Fruit fly (Drosophila melanogaster) whole organism, embryonic: ENCODE measurements around the gene CG43693.

Source experiments
- CG11085 ChIP-seq: fragments of 200-800 bp; sonication (Bioruptor generic); IDR thresholded peaks from 2 replicates; pipeline ENCODE4 v1.3.6; 2022; ENCODE audit warnings: missing biosample characterization, missing genetic modification characterization
- CG12299 ChIP-seq: fragments of 200-800 bp; sonication (Bioruptor generic); optimal IDR thresholded peaks from 2 replicates; lab custom pipeline; 2018; ENCODE audit warnings: missing biosample characterization, mild to moderate bottlenecking, missing genetic modification characterization
- CG12769 ChIP-seq: fragments of 200-800 bp; sonication (Bioruptor generic); optimal IDR thresholded peaks from 2 replicates; lab custom pipeline; 2019; ENCODE audit warnings: missing biosample characterization, mild to moderate bottlenecking, missing genetic modification characterization, moderate library complexity
- CG14014 ChIP-seq: fragments of 200-800 bp; sonication (Bioruptor generic); IDR thresholded peaks from 2 replicates; pipeline ENCODE4 v1.3.6; 2022; ENCODE audit warnings: missing biosample characterization, missing genetic modification characterization
- CG1647 ChIP-seq: fragments of 200-800 bp; sonication (Bioruptor generic); optimal IDR thresholded peaks from 3 replicates; lab custom pipeline; 2016; ENCODE audit warnings: missing biosample characterization, missing genetic modification characterization
- CG3065 ChIP-seq: fragments of 200-800 bp; sonication (Bioruptor generic); optimal IDR thresholded peaks from 2 replicates; lab custom pipeline; 2016; ENCODE audit warnings: missing biosample characterization, missing genetic modification characterization
- CG32532 ChIP-seq: fragments of 200-800 bp; sonication (Bioruptor generic); IDR thresholded peaks from 2 replicates; pipeline ENCODE4 v1.3.6; 2022; ENCODE audit warnings: missing biosample characterization, missing genetic modification characterization
- CG3407 ChIP-seq: fragments of 200-800 bp; sonication (Bioruptor generic); optimal IDR thresholded peaks from 2 replicates; lab custom pipeline; 2018; ENCODE audit warnings: missing biosample characterization, mild to moderate bottlenecking, missing genetic modification characterization
- CG42726 ChIP-seq: fragments of 200-800 bp; sonication (Bioruptor generic); IDR thresholded peaks from 2 replicates; pipeline ENCODE4 v1.3.6; 2022; ENCODE audit warnings: missing biosample characterization, missing genetic modification characterization; ENCODE audit not compliant: partially characterized antibody
- CG4404 ChIP-seq: fragments of 200-800 bp; sonication (Bioruptor generic); IDR thresholded peaks from 2 replicates; pipeline ENCODE4 v1.3.6; 2022; ENCODE audit warnings: missing biosample characterization, missing genetic modification characterization
- CG5180 ChIP-seq: fragments of 200-800 bp; sonication (Bioruptor generic); optimal IDR thresholded peaks from 3 replicates; lab custom pipeline; 2017; ENCODE audit warnings: missing biosample characterization, missing genetic modification characterization, mild to moderate bottlenecking, moderate library complexity, missing genetic modification reagents
- CG6272 ChIP-seq: fragments of 200-800 bp; sonication (Bioruptor generic); IDR thresholded peaks from 2 replicates; pipeline ENCODE4 v1.3.6; 2022; ENCODE audit warnings: missing biosample characterization, missing genetic modification characterization
- CG6683 ChIP-seq: fragments of 200-800 bp; sonication (Bioruptor generic); optimal IDR thresholded peaks from 2 replicates; lab custom pipeline; 2017; ENCODE audit warnings: missing biosample characterization, mild to moderate bottlenecking, missing genetic modification characterization, missing genetic modification reagents
- CG7745 ChIP-seq: fragments of 200-800 bp; sonication (Bioruptor generic); optimal IDR thresholded peaks from 2 replicates; lab custom pipeline; 2018; ENCODE audit warnings: missing biosample characterization, mild to moderate bottlenecking, missing genetic modification characterization, moderate library complexity
- CG7786 ChIP-seq: fragments of 200-800 bp; sonication (Bioruptor generic); optimal IDR thresholded peaks from 2 replicates; lab custom pipeline; 2016; ENCODE audit warnings: missing biosample characterization, missing genetic modification characterization
- CG8388 ChIP-seq: fragments of 200-800 bp; sonication (Bioruptor generic); optimal IDR thresholded peaks from 2 replicates; lab custom pipeline; 2019; ENCODE audit warnings: missing biosample characterization, mild to moderate bottlenecking, missing genetic modification characterization, moderate library complexity
- CG9727 ChIP-seq: fragments of 200-800 bp; sonication (Bioruptor generic); optimal IDR thresholded peaks from 3 replicates; lab custom pipeline; 2017; ENCODE audit warnings: missing biosample characterization, mild to moderate bottlenecking, missing genetic modification characterization
- CG9932 ChIP-seq: fragments of 200-800 bp; sonication (Bioruptor generic); IDR thresholded peaks from 2 replicates; pipeline ENCODE4 v1.3.6; 2022; ENCODE audit warnings: missing biosample characterization, missing genetic modification characterization
- CkIIα-i1 ChIP-seq: fragments of 200-800 bp; sonication (Bioruptor generic); IDR thresholded peaks from 2 replicates; pipeline ENCODE4 v1.3.6; 2022; ENCODE audit warnings: missing biosample characterization, missing genetic modification characterization
- E2f1 ChIP-seq: fragments of 200-800 bp; sonication (Bioruptor generic); IDR thresholded peaks from 2 replicates; pipeline ENCODE4 v1.3.6; 2022; ENCODE audit warnings: missing biosample characterization, missing genetic modification characterization
- Eip74EF ChIP-seq, 2 experiments: fragments of 200-800 bp in 1 of 2; fragments of >200 bp in 1 of 2; sonication (Bioruptor generic) in 1 of 2; optimal IDR thresholded peaks; 2 replicates each; lab custom pipeline; 2017 to 2019; ENCODE audit warnings: missing biosample characterization in 2 of 2, missing genetic modification characterization in 2 of 2, mild to moderate bottlenecking in 1 of 2, moderate library complexity in 1 of 2
- Elba2 ChIP-seq: fragments of 200-800 bp; sonication (Bioruptor generic); optimal IDR thresholded peaks from 3 replicates; lab custom pipeline; 2016; ENCODE audit warnings: missing biosample characterization, missing genetic modification characterization
- HLH54F ChIP-seq: fragments of 200-800 bp; sonication (Bioruptor generic); optimal IDR thresholded peaks from 3 replicates; lab custom pipeline; 2016; ENCODE audit warnings: missing biosample characterization, missing genetic modification characterization
- HLHmδ ChIP-seq: fragments of 200-800 bp; sonication (Bioruptor generic); optimal IDR thresholded peaks from 2 replicates; lab custom pipeline; 2018; ENCODE audit warnings: missing biosample characterization, mild to moderate bottlenecking, missing genetic modification characterization, moderate library complexity
- Hr51 ChIP-seq, 2 experiments: fragments of 200-800 bp; sonication (Bioruptor generic); optimal IDR thresholded peaks; 2 replicates in 1 of 2; 3 replicates in 1 of 2; lab custom pipeline; 2016 to 2018; ENCODE audit warnings: missing biosample characterization in 2 of 2, missing genetic modification characterization in 2 of 2, mild to moderate bottlenecking in 1 of 2, moderate library complexity in 1 of 2
- Lhr ChIP-seq: fragments of 200-800 bp; sonication (Bioruptor generic); optimal IDR thresholded peaks from 3 replicates; lab custom pipeline; 2017; ENCODE audit warnings: mild to moderate bottlenecking, missing biosample characterization, missing genetic modification reagents, missing genetic modification characterization
- MESR4 ChIP-seq: fragments of 200-800 bp; sonication (Bioruptor generic); optimal IDR thresholded peaks from 2 replicates; lab custom pipeline; 2018; ENCODE audit warnings: missing biosample characterization, mild to moderate bottlenecking, missing genetic modification characterization, moderate library complexity
- NC2β ChIP-seq: fragments of 200-800 bp; sonication (Bioruptor generic); optimal IDR thresholded peaks from 2 replicates; lab custom pipeline; 2016; ENCODE audit warnings: missing biosample characterization, missing genetic modification characterization
- Sox102F ChIP-seq: fragments of 200-800 bp; sonication (Bioruptor generic); optimal IDR thresholded peaks from 2 replicates; lab custom pipeline; 2018; ENCODE audit warnings: missing biosample characterization, mild to moderate bottlenecking, missing genetic modification characterization, moderate library complexity
- Sry-β ChIP-seq: fragments of 200-800 bp; sonication (Bioruptor generic); optimal IDR thresholded peaks from 2 replicates; lab custom pipeline; 2018; ENCODE audit warnings: missing biosample characterization, mild to moderate bottlenecking, missing genetic modification characterization, moderate library complexity
- Stat92E ChIP-seq, 3 experiments: fragments of >200 bp in 2 of 3; fragments of 200-800 bp in 1 of 3; sonication (Bioruptor generic) in 1 of 3; optimal IDR thresholded peaks; 2 replicates each; lab custom pipeline; 2017 to 2019; ENCODE audit warnings: missing biosample characterization in 3 of 3, missing genetic modification characterization in 3 of 3, mild to moderate bottlenecking in 1 of 3, moderate library complexity in 1 of 3
- Taf1 ChIP-seq: fragments of 200-800 bp; sonication (Bioruptor generic); IDR thresholded peaks from 2 replicates; pipeline ENCODE4 v1.3.6; 2022; ENCODE audit warnings: missing biosample characterization, missing genetic modification characterization
- ab ChIP-seq: fragments of 200-800 bp; sonication (Bioruptor generic); optimal IDR thresholded peaks from 2 replicates; lab custom pipeline; 2016; ENCODE audit warnings: missing biosample characterization, missing genetic modification characterization
- al ChIP-seq: fragments of 200-800 bp; sonication (Bioruptor generic); IDR thresholded peaks from 2 replicates; pipeline ENCODE4 v1.3.6; 2022; ENCODE audit warnings: missing biosample characterization, missing genetic modification characterization
- ap ChIP-seq: fragments of 200-800 bp; sonication (Bioruptor generic); IDR thresholded peaks from 2 replicates; pipeline ENCODE4 v1.3.6; 2022; ENCODE audit warnings: missing biosample characterization, missing genetic modification characterization
- caup ChIP-seq: fragments of 200-800 bp; sonication (Bioruptor generic); optimal IDR thresholded peaks from 3 replicates; lab custom pipeline; 2017; ENCODE audit warnings: missing biosample characterization, mild to moderate bottlenecking, missing genetic modification characterization, moderate library complexity; ENCODE audit not compliant: severe bottlenecking
- crol ChIP-seq: fragments of 200-800 bp; sonication (Bioruptor generic); IDR thresholded peaks from 2 replicates; pipeline ENCODE4 v1.3.6; 2022; ENCODE audit warnings: missing biosample characterization, missing genetic modification characterization
- da ChIP-seq: fragments of 200-800 bp; sonication (Bioruptor generic); optimal IDR thresholded peaks from 2 replicates; lab custom pipeline; 2016; ENCODE audit warnings: missing biosample characterization, missing genetic modification characterization
- disco-r ChIP-seq: fragments of 200-800 bp; sonication (Bioruptor generic); optimal IDR thresholded peaks from 2 replicates; lab custom pipeline; 2016; ENCODE audit warnings: missing biosample characterization, missing genetic modification characterization
- gcm2 ChIP-seq: fragments of 200-800 bp; sonication (Bioruptor generic); optimal IDR thresholded peaks from 2 replicates; lab custom pipeline; 2016; ENCODE audit warnings: missing biosample characterization, missing genetic modification characterization
- inv ChIP-seq: fragments of 200-800 bp; sonication (Bioruptor generic); IDR thresholded peaks from 2 replicates; pipeline ENCODE4 v1.3.6; 2022; ENCODE audit warnings: missing biosample characterization, missing genetic modification characterization; ENCODE audit not compliant: partially characterized antibody
- lmd ChIP-seq: fragments of 200-800 bp; sonication (Bioruptor generic); IDR thresholded peaks from 2 replicates; pipeline ENCODE4 v1.3.6; 2022; ENCODE audit warnings: missing biosample characterization, missing genetic modification characterization
- p53 ChIP-seq: fragments of 200-800 bp; sonication (Bioruptor generic); optimal IDR thresholded peaks from 2 replicates; lab custom pipeline; 2016; ENCODE audit warnings: missing biosample characterization, missing genetic modification characterization
- pb ChIP-seq: fragments of 200-800 bp; sonication (Bioruptor generic); optimal IDR thresholded peaks from 3 replicates; lab custom pipeline; 2016; ENCODE audit warnings: missing biosample characterization, missing genetic modification characterization
- ro ChIP-seq: fragments of 200-800 bp; sonication (Bioruptor generic); IDR thresholded peaks from 2 replicates; pipeline ENCODE4 v1.3.6; 2022; ENCODE audit warnings: missing biosample characterization, missing genetic modification characterization
- sc ChIP-seq, 3 experiments: fragments of >200 bp in 2 of 3; fragments of 200-800 bp in 1 of 3; sonication (Bioruptor generic) in 1 of 3; optimal IDR thresholded peaks; 2 replicates in 2 of 3; 3 replicates in 1 of 3; lab custom pipeline; 2017; ENCODE audit warnings: mild to moderate bottlenecking in 1 of 3, missing biosample characterization in 1 of 3, missing genetic modification characterization in 1 of 3, missing genetic modification reagents in 1 of 3
- ssp ChIP-seq: fragments of 200-800 bp; sonication (Bioruptor generic); IDR thresholded peaks from 2 replicates; pipeline ENCODE4 v1.3.6; 2022; ENCODE audit warnings: missing biosample characterization, missing genetic modification characterization
- tup ChIP-seq: fragments of 200-800 bp; sonication (Bioruptor generic); optimal IDR thresholded peaks from 2 replicates; lab custom pipeline; 2016; ENCODE audit warnings: missing biosample characterization, mild to moderate bottlenecking, missing genetic modification characterization, moderate library complexity
- wek ChIP-seq: fragments of 200-800 bp; sonication (Bioruptor generic); optimal IDR thresholded peaks from 3 replicates; lab custom pipeline; 2018; ENCODE audit warnings: missing biosample characterization, mild to moderate bottlenecking, missing genetic modification characterization, moderate library complexity
- yki ChIP-seq: fragments of >200 bp; optimal IDR thresholded peaks from 3 replicates; lab custom pipeline; 2018
- zen2 ChIP-seq: fragments of 200-800 bp; sonication (Bioruptor generic); IDR thresholded peaks from 3 replicates; pipeline ENCODE4 v1.3.6; 2022; ENCODE audit warnings: missing biosample characterization, missing genetic modification characterization; ENCODE audit not compliant: partially characterized antibody

CG43693 gene

dm6 chr3L:11003980-11004379 is 47.2 kb downstream of the CG43693 start (continued):
- TF ChIP-seq CkIIα-i1 (GFP tag; lab: Robert Waterston, UW) (no peak), MESR4 (no peak), CG11085 (GFP tag; lab: Robert Waterston, UW) (no peak), pb (GFP tag; lab: Kevin White, UChicago) (no peak), gcm2 (GFP tag; lab: Kevin White, UChicago) (no peak), CG32532 (no peak), zen2 (GFP tag; lab: Robert Waterston, UW) (no peak), HLH54F (no peak), Stat92E (GFP tag; optimal IDR thresholded peaks at IDR 0.05; lab: Kevin White, UChicago) (no peak), ssp (GFP tag; lab: Robert Waterston, UW) (no peak), CG9932 (GFP tag; lab: Robert Waterston, UW) (no peak), crol (no peak), ap (GFP tag; lab: Robert Waterston, UW) (0 out of 2 replicates have a peak, but pooled peaks have one; percentile 6), lmd (GFP tag; lab: Robert Waterston, UW) (no peak), NC2β (GFP tag; lab: Kevin White, UChicago) (no peak), CG7745 (no peak), Elba2 (no peak), CG8388 (GFP tag; lab: Kevin White, UChicago) (no peak), Hr51 (GFP tag; optimal IDR thresholded peaks at IDR 0.05; lab: Kevin White, UChicago) (no peak), E2f1 (GFP tag; lab: Robert Waterston, UW) (no peak), da (no peak), inv (GFP tag; lab: Robert Waterston, UW) (no peak), disco-r (GFP tag; lab: Kevin White, UChicago) (no peak), ab (GFP tag; lab: Kevin White, UChicago) (no peak), CG12769 (tag; lab: Kevin White, UChicago) (no peak), CG7786 (no peak), wek (GFP tag; lab: Kevin White, UChicago) (no peak), yki (lab: Kevin White, UChicago) (no peak), tup (GFP tag; lab: Kevin White, UChicago) (no peak), CG4404 (GFP tag; lab: Robert Waterston, UW) (no peak), caup (GFP tag; lab: Kevin White, UChicago) (no peak), CG5180 (GFP tag; lab: Kevin White, UChicago) (peak; percentile 7), ro (GFP tag; lab: Robert Waterston, UW) (no peak), CG3407 (GFP tag; lab: Kevin White, UChicago) (peak; percentile 5), p53 (GFP tag; lab: Kevin White, UChicago) (no peak), CG3065 (GFP tag; lab: Kevin White, UChicago) (no peak), CG1647 (GFP tag; lab: Kevin White, UChicago) (no peak), CG6683 (no peak), CG42726 (GFP tag; lab: Robert Waterston, UW) (no peak), Taf1 (no peak), al (GFP tag; lab: Robert Waterston, UW) (no peak), CG9727 (GFP tag; lab: Kevin White, UChicago) (no peak), CG14014 (GFP tag; lab: Robert Waterston, UW) (no peak), Eip74EF (GFP tag; optimal IDR thresholded peaks at IDR 0.05; lab: Kevin White, UChicago) (no peak), Sry-β (no peak), CG12299 (tag; lab: Kevin White, UChicago) (no peak), sc (optimal IDR thresholded peaks at IDR 0.05; lab: Kevin White, UChicago) (no peak), sc (GFP tag; optimal IDR thresholded peaks at IDR 0.05; lab: Kevin White, UChicago) (no peak), CG6272 (GFP tag; lab: Robert Waterston, UW) (no peak), HLHmδ (no peak), Sox102F (GFP tag; lab: Kevin White, UChicago) (no peak), Lhr (GFP tag; lab: Kevin White, UChicago) (no peak)
